Fruit fly (Drosophila melanogaster) ovary, adult (tissue): ENCODE results near the gene galene.

Experiments
- CG17801 ChIP-seq: fragments of 200-800 bp; optimal IDR thresholded peaks from 2 replicates; lab custom pipeline; 2019; ENCODE audit warnings: missing biosample characterization, mild to moderate bottlenecking, missing genetic modification characterization, moderate library complexity; ENCODE audit not compliant: partially characterized antibody

The galene gene

dm6 chr3L:1235426-1235825 lies at the start of gene galene:
Gene galene, plus strand, starts transcription at chr3L:1235726.
- no peak for TF ChIP-seq CG17801 (GFP tag; lab: Kevin White, UChicago)

DNA sequence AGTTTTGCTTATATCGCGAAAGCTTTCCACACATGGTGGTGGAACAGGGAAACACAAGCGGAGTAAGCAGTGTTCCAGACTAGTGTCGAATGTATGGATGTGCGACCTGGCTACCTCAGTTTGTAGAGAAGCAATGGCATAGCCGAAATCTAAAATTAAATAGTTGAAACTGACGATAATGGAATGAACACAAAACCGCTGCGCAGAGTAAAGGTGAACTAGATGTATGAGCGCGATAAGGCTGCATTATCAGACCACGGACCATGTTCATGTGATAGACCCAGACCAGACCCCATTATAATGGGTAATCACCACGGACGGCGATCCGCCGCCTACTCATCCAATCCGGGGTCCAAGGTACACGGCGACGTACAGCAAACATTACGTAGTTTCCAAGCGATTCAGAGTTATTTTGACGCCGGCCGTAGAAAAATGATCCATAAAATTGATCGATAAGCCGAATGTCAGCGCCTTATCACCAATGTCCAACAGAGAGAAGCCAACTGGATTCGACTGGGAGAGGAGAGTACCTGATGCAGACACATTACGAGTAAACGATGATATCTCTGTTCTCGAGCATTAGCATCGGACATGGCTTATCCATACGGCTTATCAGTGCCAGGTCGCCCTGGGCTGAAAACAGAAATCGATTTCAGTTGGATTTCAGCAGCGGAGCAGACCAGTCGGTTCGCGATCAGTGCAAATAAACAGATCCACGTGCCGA lies 46.4 kb upstream of the galene start, which contains the start of gene CG13912:
TSS of gene CG13912 (plus strand) at position 653 of the 724 bp plus-strand sequence.
- no peak for TF ChIP-seq CG17801 (GFP tag; lab: Kevin White, UChicago)

DNA sequence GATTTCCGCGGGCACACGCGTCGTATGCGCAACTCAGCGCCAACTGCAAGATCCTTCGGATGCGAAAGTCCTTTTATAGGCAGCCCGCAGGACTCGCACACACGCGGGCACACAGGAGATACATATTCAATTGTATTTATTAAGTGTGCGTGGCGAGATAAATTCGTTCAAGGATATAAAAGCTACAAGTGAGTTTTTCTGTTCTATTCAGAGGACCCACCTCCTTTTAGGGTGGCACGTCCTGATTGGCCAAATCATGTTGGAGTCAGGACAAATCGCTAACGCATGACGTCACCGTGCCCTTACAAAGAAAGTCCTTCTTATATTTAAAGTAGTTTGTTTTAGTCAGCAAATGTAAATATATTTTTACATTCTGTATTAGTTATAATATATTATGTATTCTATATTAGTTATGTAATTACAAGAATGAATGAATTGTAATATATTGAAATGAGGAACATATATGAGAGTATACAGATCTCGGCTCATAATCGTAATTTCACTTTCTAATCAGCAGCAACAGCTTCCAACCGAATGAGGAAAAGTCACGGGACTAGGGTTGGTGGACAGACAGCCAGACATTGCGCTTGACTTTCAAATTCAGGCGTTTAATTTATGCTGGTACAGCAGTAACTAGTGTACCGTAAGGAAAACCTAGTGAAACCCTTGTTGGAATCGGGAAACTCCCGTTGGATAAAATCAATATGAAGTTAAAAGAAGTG lies 42.2 kb upstream of the galene start, which contains the start of gene Trhn:
TSS of gene Trhn (minus strand) at position 51 of the 722 bp plus-strand sequence.
- no peak for TF ChIP-seq CG17801 (GFP tag; lab: Kevin White, UChicago)

- TF ChIP-seq CG17801 (GFP tag; lab: Kevin White, UChicago), result no peak
These were observed 40.3 kb upstream of the galene start, which contains the start of gene LysX for dm6 chr3L:1195202-1195601. Gene LysX, minus strand, starts transcription at chr3L:1195302.

dm6 chr3L:1195868-1196552 lies 39.5 kb upstream of the galene start, which contains the start of gene Aplip1:
Gene Aplip1, plus strand, starts transcription at chr3L:1196317.
- no peak for TF ChIP-seq CG17801 (GFP tag; lab: Kevin White, UChicago)

DNA sequence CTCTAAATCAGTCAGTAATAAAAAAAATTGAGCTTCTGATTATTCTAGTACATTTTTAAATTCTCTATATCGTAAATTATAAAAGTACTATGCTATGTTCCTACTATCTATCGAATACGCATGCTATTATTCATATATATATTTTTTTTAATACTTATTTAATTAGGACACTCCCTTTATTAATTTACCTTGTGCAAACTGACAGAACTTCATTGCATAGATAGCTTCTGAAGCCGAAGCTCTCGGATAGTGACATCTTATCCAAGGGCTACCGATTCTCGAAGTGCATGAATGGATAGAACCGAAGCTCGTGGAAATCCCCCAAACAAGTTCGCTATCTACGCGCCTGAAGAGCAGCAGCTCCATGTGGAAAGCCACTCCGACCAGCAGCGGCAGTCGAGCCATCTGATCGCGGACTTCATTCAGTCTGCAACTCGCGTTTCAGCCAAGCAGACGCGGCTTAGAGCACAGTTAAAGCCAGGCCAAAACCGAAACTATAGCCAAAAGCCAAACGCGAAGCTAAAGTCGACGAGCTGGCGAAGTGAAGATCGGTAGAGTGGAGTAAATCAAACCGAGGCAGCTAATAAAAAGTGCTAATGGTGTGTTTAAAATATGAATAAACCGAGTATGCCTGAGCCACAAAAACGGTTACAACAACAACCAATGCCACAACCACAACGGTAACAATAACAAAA lies 35.0 kb upstream of the galene start, which contains the start of gene mwh:
TSS of gene mwh (plus strand) at position 430 of the 695 bp plus-strand sequence.
- TF ChIP-seq CG17801 (GFP tag; lab: Kevin White, UChicago), result no peak

DNA sequence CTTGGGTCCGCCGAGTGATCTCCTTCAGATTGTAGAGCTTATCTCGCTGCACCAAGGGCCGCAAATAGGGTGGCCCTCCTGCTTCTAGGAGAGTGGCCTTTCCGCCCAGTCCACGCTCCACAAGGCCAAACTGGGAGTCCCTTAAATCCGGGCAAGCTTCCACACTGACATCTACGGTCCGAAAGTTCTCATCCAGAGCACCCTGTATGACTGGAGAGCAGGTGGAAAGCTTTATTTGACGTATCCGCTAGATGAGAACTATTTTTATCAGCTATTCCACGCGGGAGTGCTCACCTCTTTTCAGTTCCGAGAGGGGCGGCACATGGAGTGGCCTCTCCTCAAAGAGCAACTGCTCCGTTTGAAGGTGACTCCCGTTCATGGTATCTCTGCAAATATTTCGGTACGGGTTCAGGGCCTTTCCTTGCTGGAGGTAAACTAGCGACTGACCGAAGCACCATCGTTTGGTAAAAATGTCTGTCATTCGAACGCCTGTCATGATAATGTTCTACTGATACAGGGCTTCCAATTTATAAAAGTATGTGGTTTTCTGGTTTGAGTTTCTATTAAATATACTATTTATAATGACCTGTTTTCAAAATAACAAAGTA lies 32.8 kb upstream of the galene start, which contains the start of gene meep:
TSS of gene meep (minus strand) at position 449 of the 608 bp plus-strand sequence.
- no peak for TF ChIP-seq CG17801 (GFP tag; lab: Kevin White, UChicago)

- no peak for TF ChIP-seq CG17801 (GFP tag; lab: Kevin White, UChicago)
These were observed 31.6 kb upstream of the galene start for dm6 chr3L:1203855-1204431.

DNA sequence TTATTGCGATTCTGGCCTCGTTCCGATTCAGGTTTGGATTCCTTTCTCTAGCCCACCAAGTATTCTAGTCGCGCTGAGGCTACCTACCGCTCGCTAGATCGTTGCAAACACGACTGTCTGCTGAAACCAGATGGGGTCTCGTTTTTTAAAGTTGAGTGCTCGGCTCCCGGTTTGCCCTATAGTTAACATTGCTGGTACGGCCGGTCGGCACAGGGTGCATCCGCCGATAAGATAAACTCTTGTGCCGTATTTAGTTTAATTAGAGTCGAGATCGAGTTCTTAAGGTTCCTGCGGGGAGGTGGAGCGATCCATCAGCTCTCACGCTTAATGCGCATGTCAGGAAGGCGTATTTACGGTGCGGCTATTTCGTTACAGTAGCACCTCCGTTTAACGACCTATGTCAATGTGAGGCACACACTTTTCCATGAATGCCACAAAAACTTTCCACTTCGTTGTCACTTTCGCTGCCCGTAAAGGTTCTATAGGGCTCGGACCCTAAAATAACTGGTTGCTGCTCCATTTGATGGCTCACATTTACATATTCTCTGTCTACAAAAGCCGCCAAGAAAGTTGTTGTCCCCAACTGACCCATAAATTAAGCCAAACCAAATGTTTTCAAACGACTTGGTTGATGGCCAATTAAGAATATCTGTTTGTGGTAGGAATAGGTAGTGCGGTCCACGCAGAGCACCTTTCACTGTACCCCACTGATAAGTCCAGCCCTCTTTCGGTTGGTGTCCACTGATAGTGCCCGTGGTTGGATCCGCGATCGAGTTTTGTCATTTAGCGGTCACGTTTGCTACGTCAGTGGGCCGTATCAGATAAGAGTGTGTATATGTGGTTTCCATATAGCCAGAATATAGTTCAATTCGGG lies 30.6 kb upstream of the galene start, which contains the start of gene CG9119:
TSS of gene CG9119 (minus strand) at position 122 of the 874 bp plus-strand sequence.
- no peak for TF ChIP-seq CG17801 (GFP tag; lab: Kevin White, UChicago)

dm6 chr3L:1206682-1207421 lies 28.7 kb upstream of the galene start, which contains the start of gene LysB:
Gene LysB, plus strand, starts transcription at chr3L:1207371.
- no peak for TF ChIP-seq CG17801 (GFP tag; lab: Kevin White, UChicago)

dm6 chr3L:1208206-1208605 lies 27.3 kb upstream of the galene start:
- TF ChIP-seq CG17801 (GFP tag; lab: Kevin White, UChicago), result no peak

- TF ChIP-seq CG17801 (GFP tag; lab: Kevin White, UChicago), result no peak
These were observed 24.4 kb upstream of the galene start, which contains the start of gene LysD for dm6 chr3L:1211096-1211495. Gene LysD, minus strand, starts transcription at chr3L:1211196.
